Worm (Caenorhabditis elegans): Measurements from ENCODE around the gene him-10.

him-10 gene

ce11 chrIII:5839147-5839546 lies 36.1 kb downstream of the him-10 start:
- no peak for TF ChIP-seq fkh-2 (tag; optimal IDR thresholded peaks at IDR 0.05)
- no peak for TF ChIP-seq ceh-16 (tag; optimal IDR thresholded peaks at IDR 0.05)
- TF ChIP-seq pqm-1 (tag; optimal IDR thresholded peaks at IDR 0.05), result peak; percentile 83
- TF ChIP-seq nhr-67 (tag; optimal IDR thresholded peaks at IDR 0.05), result no peak
- TF ChIP-seq fkh-10 (GFP tag; optimal IDR thresholded peaks at IDR 0.05), result no peak
- no peak for TF ChIP-seq nfya-1 (tag; optimal IDR thresholded peaks at IDR 0.05; ENCODE audit: insufficient read depth)
- no peak for TF ChIP-seq unc-62 (GFP tag; optimal IDR thresholded peaks at IDR 0.05)
- peak; percentile 61 for TF ChIP-seq nhr-23 (tag; optimal IDR thresholded peaks at IDR 0.05)
- TF ChIP-seq nhr-28 (tag; optimal IDR thresholded peaks at IDR 0.05), result no peak
- no peak for TF ChIP-seq ztf-11 (tag; optimal IDR thresholded peaks at IDR 0.05)
- peak; percentile 83 for TF ChIP-seq ceh-28 (tag; optimal IDR thresholded peaks at IDR 0.05)
- no peak for TF ChIP-seq egl-27 (tag; optimal IDR thresholded peaks at IDR 0.05)
- no peak for TF ChIP-seq ama-1 (optimal IDR thresholded peaks at IDR 0.05)
- no peak for TF ChIP-seq mml-1 (tag; optimal IDR thresholded peaks at IDR 0.05)
- TF ChIP-seq zag-1 (tag; optimal IDR thresholded peaks at IDR 0.05), result no peak
- no peak for TF ChIP-seq ZK546.5 (tag; optimal IDR thresholded peaks at IDR 0.05)
- no peak for TF ChIP-seq daf-12 (tag; optimal IDR thresholded peaks at IDR 0.05)
- TF ChIP-seq ceh-9 (tag; optimal IDR thresholded peaks at IDR 0.05), result no peak
- no peak for TF ChIP-seq nhr-77 (tag; optimal IDR thresholded peaks at IDR 0.05)
- TF ChIP-seq elt-2 (tag; optimal IDR thresholded peaks at IDR 0.05), result peak; percentile 76
- no peak for TF ChIP-seq R02D3.7 (tag; optimal IDR thresholded peaks at IDR 0.05)
- TF ChIP-seq pha-4 (tag; optimal IDR thresholded peaks at IDR 0.05), result no peak
- TF ChIP-seq unc-39 (tag; optimal IDR thresholded peaks at IDR 0.05), result no peak
- no peak for TF ChIP-seq nhr-237 (tag; optimal IDR thresholded peaks at IDR 0.05)
- peak; percentile 69 for TF ChIP-seq nhr-43 (tag; optimal IDR thresholded peaks at IDR 0.05; ENCODE audit: poor library complexity, severe bottlenecking)
- TF ChIP-seq lin-15B (tag; optimal IDR thresholded peaks at IDR 0.05), result no peak
- no peak for TF ChIP-seq nhr-11 (tag; optimal IDR thresholded peaks at IDR 0.05)
- no peak for TF ChIP-seq eor-1 (tag; optimal IDR thresholded peaks at IDR 0.05)
- no peak for TF ChIP-seq snpc-4 (tag; optimal IDR thresholded peaks at IDR 0.05)
- no peak for TF ChIP-seq nhr-25 (tag; optimal IDR thresholded peaks at IDR 0.05)
- no peak for TF ChIP-seq ztf-4 (tag; optimal IDR thresholded peaks at IDR 0.05)
- TF ChIP-seq lin-39 (tag; optimal IDR thresholded peaks at IDR 0.05), result no peak
- TF ChIP-seq fos-1 (tag; optimal IDR thresholded peaks at IDR 0.05), result no peak
- TF ChIP-seq lsy-12 (tag; optimal IDR thresholded peaks at IDR 0.05), result no peak
- peak in 1 of 3 experiments; percentile 10 for TF ChIP-seq elt-3 (tag; optimal IDR thresholded peaks at IDR 0.05)
- no peak for TF ChIP-seq ceh-82 (tag; optimal IDR thresholded peaks at IDR 0.05)
- peak; percentile 31 for TF ChIP-seq jun-1 (tag; optimal IDR thresholded peaks at IDR 0.05)
- TF ChIP-seq skn-1 (tag; optimal IDR thresholded peaks at IDR 0.05), result no peak
- TF ChIP-seq nhr-12 (tag; optimal IDR thresholded peaks at IDR 0.05), result no peak
- TF ChIP-seq aly-2 (tag; optimal IDR thresholded peaks at IDR 0.05), result no peak

- no peak for TF ChIP-seq snpc-4 (tag; optimal IDR thresholded peaks at IDR 0.05)
- TF ChIP-seq nfya-1 (tag; optimal IDR thresholded peaks at IDR 0.05; ENCODE audit: insufficient read depth), result no peak
- TF ChIP-seq ZK546.5 (tag; optimal IDR thresholded peaks at IDR 0.05), result no peak
- no peak for TF ChIP-seq R02D3.7 (tag; optimal IDR thresholded peaks at IDR 0.05)
- TF ChIP-seq mml-1 (tag; optimal IDR thresholded peaks at IDR 0.05), result peak; percentile 36
- TF ChIP-seq skn-1 (tag; optimal IDR thresholded peaks at IDR 0.05), result no peak
- TF ChIP-seq eor-1 (tag; optimal IDR thresholded peaks at IDR 0.05), result no peak
Observed at ce11 chrIII:5839598-5839997, 36.5 kb downstream of the him-10 start.

ce11 chrIII:5840277-5840676 lies 37.2 kb downstream of the him-10 start:
- TF ChIP-seq elt-2 (tag; optimal IDR thresholded peaks at IDR 0.05) (peak; percentile 75), pqm-1 (tag; optimal IDR thresholded peaks at IDR 0.05) (peak; percentile 61), nhr-237 (tag; optimal IDR thresholded peaks at IDR 0.05) (no peak)

Measured in whole organism, L3 larva.